Fruit fly (Drosophila melanogaster) whole organism, wandering third instar larva: Measurements from ENCODE around the gene CG3164.

Source experiments
- CrebA ChIP-seq: fragments of 200-800 bp; sonication (Bioruptor generic); optimal IDR thresholded peaks from 2 replicates; lab custom pipeline; 2016; ENCODE audit warnings: missing biosample characterization, mild to moderate bottlenecking, missing genetic modification characterization, borderline replicate concordance
- Mio ChIP-seq: sonication (Bioruptor generic); optimal IDR thresholded peaks from 2 replicates; lab custom pipeline; 2016; ENCODE audit warnings: missing biosample characterization, missing genetic modification characterization
- N ChIP-seq: fragments of >200 bp; optimal IDR thresholded peaks from 2 replicates; lab custom pipeline; 2018; ENCODE audit warnings: missing biosample characterization, missing external identifiers, missing genetic modification characterization
- psq ChIP-seq: fragments of 200-800 bp; sonication (Bioruptor generic); optimal IDR thresholded peaks from 3 replicates; lab custom pipeline; 2017; ENCODE audit warnings: missing biosample characterization, mild to moderate bottlenecking, missing genetic modification characterization, moderate library complexity

- TF ChIP-seq psq (GFP tag; lab: Kevin White, UChicago) (no peak), CrebA (GFP tag; lab: Kevin White, UChicago) (no peak), Mio (no peak), N (GFP tag; lab: Kevin White, UChicago) (no peak)
These were observed 36.5 kb downstream of the CG3164 start for dm6 chr2L:94096-94495.
